Worm (Caenorhabditis elegans): Measurements from ENCODE around the gene Y49F6C.2.

The Y49F6C.2 gene

DNA sequence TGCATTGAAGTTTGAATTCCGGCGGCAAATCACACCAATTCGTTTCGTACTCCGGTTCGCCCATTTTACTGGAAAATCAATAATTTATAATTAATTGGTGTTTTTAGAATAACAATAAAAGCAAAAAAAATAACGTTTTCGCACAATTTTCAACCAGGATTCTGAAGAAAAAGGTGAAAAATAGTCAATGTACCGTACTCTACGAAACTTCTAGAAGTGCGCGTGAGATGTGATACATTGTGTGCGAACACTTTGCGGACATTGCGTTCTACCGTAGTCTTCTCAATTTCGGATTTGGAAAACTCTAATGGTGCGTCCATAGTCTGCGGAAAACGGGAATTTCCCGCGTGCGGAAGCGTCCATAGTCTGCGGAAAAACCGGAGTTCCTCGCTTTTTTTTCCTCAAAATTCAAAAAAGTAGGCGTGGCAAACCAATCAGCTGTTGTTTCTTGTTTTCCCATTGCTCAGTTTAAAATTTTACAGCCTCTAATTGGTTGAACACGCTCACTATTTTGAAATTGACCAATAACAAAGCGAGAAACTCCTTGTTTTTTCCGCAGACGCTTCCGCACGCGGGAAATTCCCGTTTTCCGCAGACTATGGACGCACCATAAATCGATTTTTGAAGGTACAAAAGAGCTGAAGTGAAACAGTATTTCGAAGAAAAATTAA, 30.3 kb upstream of the Y49F6C.2 start, which contains the start of the genes F14D2.14 and bath-29 (continued):
- TF ChIP-seq nfya-2 (GFP tag; IDR thresholded peaks at IDR 0.05), result no peak
- 0 out of 2 replicates have a peak, but pooled peaks have one; percentile 5 for TF ChIP-seq hmg-1.2 (GFP tag; IDR thresholded peaks at IDR 0.05)
- no peak for TF ChIP-seq ztf-26 (tag; optimal IDR thresholded peaks at IDR 0.05)
- TF ChIP-seq nfyb-1 (GFP tag; IDR thresholded peaks at IDR 0.05), result peak; percentile 70; the same call in 1 of the 2 replicates
- no peak for TF ChIP-seq F23B12.7 (tag; optimal IDR thresholded peaks at IDR 0.05; ENCODE audit: insufficient read depth)
- TF ChIP-seq F55B11.4 (tag; optimal IDR thresholded peaks at IDR 0.05; ENCODE audit: borderline replicate concordance, insufficient read depth), result no peak
- no peak for TF ChIP-seq aptf-3 (GFP tag; IDR thresholded peaks at IDR 0.05)
- TF ChIP-seq hsf-1 (GFP tag; IDR thresholded peaks at IDR 0.05), result peak; percentile 90
- TF ChIP-seq lin-26 (GFP tag; IDR thresholded peaks at IDR 0.05), result no peak
- TF ChIP-seq unc-130 (GFP tag; optimal IDR thresholded peaks at IDR 0.05), result no peak
- TF ChIP-seq madf-3 (GFP tag; IDR thresholded peaks at IDR 0.05), result no peak
- no peak for TF ChIP-seq F49E8.2 (tag; optimal IDR thresholded peaks at IDR 0.05; ENCODE audit: insufficient read depth)
- no peak for TF ChIP-seq ceh-27 (GFP tag; optimal IDR thresholded peaks at IDR 0.05)
- no peak for TF ChIP-seq hlh-26 (GFP tag; conservative IDR thresholded peaks at IDR 0.05)
- peak; percentile 15 for TF ChIP-seq xnd-1 (tag; optimal IDR thresholded peaks at IDR 0.05)
- TF ChIP-seq lir-1 (GFP tag; conservative IDR thresholded peaks at IDR 0.05), result no peak
- TF ChIP-seq lag-1 (GFP tag; IDR thresholded peaks at IDR 0.05), result no peak
- TF ChIP-seq ztf-18 (tag; optimal IDR thresholded peaks at IDR 0.05), result no peak
- no peak for TF ChIP-seq ztf-3 (GFP tag; optimal IDR thresholded peaks at IDR 0.05)
- TF ChIP-seq ceh-58 (GFP tag; IDR thresholded peaks at IDR 0.05), result no peak
- no peak for TF ChIP-seq Y56A3A.18 (GFP tag; IDR thresholded peaks at IDR 0.05)
- no peak for TF ChIP-seq Y67H2A.10 (GFP tag; conservative IDR thresholded peaks at IDR 0.05)
- no peak for TF ChIP-seq atf-7 (tag; optimal IDR thresholded peaks at IDR 0.05)
- TF ChIP-seq die-1 (tag; optimal IDR thresholded peaks at IDR 0.05), result no peak
- 0 out of 2 replicates have a peak, but pooled peaks have one; percentile 23 for TF ChIP-seq ekl-4 (GFP tag; IDR thresholded peaks at IDR 0.05)
- TF ChIP-seq Y79H2A.3 (GFP tag; conservative IDR thresholded peaks at IDR 0.05), result no peak
- no peak for TF ChIP-seq chd-7 (tag; optimal IDR thresholded peaks at IDR 0.05)
- no peak for TF ChIP-seq lin-54 (GFP tag; optimal IDR thresholded peaks at IDR 0.05)
- TF ChIP-seq Y95B8A.8 (GFP tag; IDR thresholded peaks at IDR 0.05), result 0 out of 2 replicates have a peak, but pooled peaks have one; percentile 10
- 0 out of 2 replicates have a peak, but pooled peaks have one; percentile 15 for TF ChIP-seq mcd-1 (GFP tag; IDR thresholded peaks at IDR 0.05)
- peak; percentile 84 for TF ChIP-seq madf-6 (GFP tag; IDR thresholded peaks at IDR 0.05)
- TF ChIP-seq attf-3 (GFP tag; conservative IDR thresholded peaks at IDR 0.05), result no peak
- no peak for TF ChIP-seq ztf-22 (GFP tag; optimal IDR thresholded peaks at IDR 0.05)
- no peak for TF ChIP-seq nhr-80 (tag; optimal IDR thresholded peaks at IDR 0.05)
- no peak for TF ChIP-seq dpff-1 (tag; optimal IDR thresholded peaks at IDR 0.05)
- no peak for TF ChIP-seq F52B5.7 (tag; optimal IDR thresholded peaks at IDR 0.05)
- peak; percentile 51 for TF ChIP-seq D2030.7 (GFP tag; IDR thresholded peaks at IDR 0.05)
- TF ChIP-seq dox-1 (GFP tag; IDR thresholded peaks at IDR 0.05), result peak; percentile 40; the same call in 1 of the 2 replicates
- TF ChIP-seq hrde-1 (tag; optimal IDR thresholded peaks at IDR 0.05; ENCODE audit: borderline replicate concordance), result no peak
- TF ChIP-seq akir-1 (GFP tag; optimal IDR thresholded peaks at IDR 0.05), result no peak
- TF ChIP-seq mxl-1 (tag; optimal IDR thresholded peaks at IDR 0.05), result no peak
- TF ChIP-seq snpc-3.4 (tag; optimal IDR thresholded peaks at IDR 0.05), result no peak
- no peak for TF ChIP-seq rpc-1 (optimal IDR thresholded peaks at IDR 0.05)
- TF ChIP-seq rpc-1 (tag; optimal IDR thresholded peaks at IDR 0.05), result no peak
- TF ChIP-seq somi-1 (GFP tag; optimal IDR thresholded peaks at IDR 0.05), result no peak
- TF ChIP-seq mes-4 (tag; optimal IDR thresholded peaks at IDR 0.05), result no peak
- no peak for TF ChIP-seq Y53G8AR.9 (GFP tag; conservative IDR thresholded peaks at IDR 0.05)
- no peak for TF ChIP-seq ztf-6 (GFP tag; IDR thresholded peaks at IDR 0.05)

Measured in whole organism, young adult.